Fruit fly (Drosophila melanogaster) whole organism, embryonic: ENCODE results near the gene CG14020.

Experiments used
- Antp ChIP-seq: fragments of 200-800 bp; sonication (Bioruptor generic); optimal IDR thresholded peaks from 3 replicates; lab custom pipeline; 2016; ENCODE audit warnings: missing biosample characterization, missing genetic modification characterization
- Asciz ChIP-seq: fragments of 200-800 bp; sonication (Bioruptor generic); optimal IDR thresholded peaks from 2 replicates; lab custom pipeline; 2017; ENCODE audit warnings: missing biosample characterization, mild to moderate bottlenecking, missing genetic modification characterization, missing genetic modification reagents
- CG10462 ChIP-seq: fragments of 200-800 bp; sonication (Bioruptor generic); optimal IDR thresholded peaks from 2 replicates; lab custom pipeline; 2016; ENCODE audit warnings: missing biosample characterization, missing genetic modification characterization
- CG11695 ChIP-seq: fragments of 200-800 bp; sonication (Bioruptor generic); IDR thresholded peaks from 3 replicates; pipeline ENCODE4 v1.3.6; 2022; ENCODE audit warnings: missing biosample characterization, missing genetic modification characterization
- CG12219 ChIP-seq: fragments of 200-800 bp; sonication (Bioruptor generic); optimal IDR thresholded peaks from 3 replicates; lab custom pipeline; 2018; ENCODE audit warnings: missing biosample characterization, mild to moderate bottlenecking, missing genetic modification characterization
- CG14860 ChIP-seq: fragments of 200-800 bp; sonication (Bioruptor generic); IDR thresholded peaks from 3 replicates; pipeline ENCODE4 v1.3.6; 2022; ENCODE audit warnings: missing biosample characterization, missing genetic modification characterization; ENCODE audit not compliant: partially characterized antibody
- CG14965 ChIP-seq: fragments of 200-800 bp; sonication (Bioruptor generic); optimal IDR thresholded peaks from 2 replicates; lab custom pipeline; 2016; ENCODE audit warnings: missing biosample characterization, missing genetic modification characterization, borderline replicate concordance
- CG15601 ChIP-seq: fragments of 200-800 bp; sonication (Bioruptor generic); optimal IDR thresholded peaks from 3 replicates; lab custom pipeline; 2019; ENCODE audit warnings: missing biosample characterization, mild to moderate bottlenecking, missing genetic modification characterization, moderate library complexity
- CG1792 ChIP-seq: fragments of 200-800 bp; sonication (Bioruptor generic); optimal IDR thresholded peaks from 2 replicates; lab custom pipeline; 2016; ENCODE audit warnings: missing biosample characterization, missing genetic modification characterization
- CG18764 ChIP-seq: fragments of 200-800 bp; sonication (Bioruptor generic); optimal IDR thresholded peaks from 3 replicates; lab custom pipeline; 2016; ENCODE audit warnings: missing biosample characterization, missing genetic modification characterization
- CG2712 ChIP-seq: fragments of 200-800 bp; optimal IDR thresholded peaks from 3 replicates; lab custom pipeline; 2019; ENCODE audit warnings: missing biosample characterization, mild to moderate bottlenecking, missing genetic modification characterization, moderate library complexity
- CG33213 ChIP-seq: fragments of 200-800 bp; sonication (Bioruptor generic); optimal IDR thresholded peaks from 3 replicates; lab custom pipeline; 2016; ENCODE audit warnings: missing biosample characterization, missing genetic modification characterization
- CG3407 ChIP-seq: fragments of 200-800 bp; sonication (Bioruptor generic); optimal IDR thresholded peaks from 2 replicates; lab custom pipeline; 2018; ENCODE audit warnings: missing biosample characterization, mild to moderate bottlenecking, missing genetic modification characterization
- CG34422 ChIP-seq: fragments of 200-800 bp; sonication (Bioruptor generic); IDR thresholded peaks from 3 replicates; pipeline ENCODE4 v1.3.6; 2022; ENCODE audit warnings: missing biosample characterization, missing genetic modification characterization
- CG4404 ChIP-seq: fragments of 200-800 bp; sonication (Bioruptor generic); IDR thresholded peaks from 2 replicates; pipeline ENCODE4 v1.3.6; 2022; ENCODE audit warnings: missing biosample characterization, missing genetic modification characterization
- CG5245 ChIP-seq: fragments of 200-800 bp; sonication (Bioruptor generic); optimal IDR thresholded peaks from 3 replicates; lab custom pipeline; 2016; ENCODE audit warnings: missing biosample characterization, missing genetic modification characterization
- CG6654 ChIP-seq: fragments of 200-800 bp; sonication (Bioruptor generic); optimal IDR thresholded peaks from 2 replicates; lab custom pipeline; 2017; ENCODE audit warnings: missing biosample characterization, mild to moderate bottlenecking, missing genetic modification characterization
- CG6813 ChIP-seq: fragments of 200-800 bp; sonication (Bioruptor generic); optimal IDR thresholded peaks from 2 replicates; lab custom pipeline; 2017; ENCODE audit warnings: missing biosample characterization, missing genetic modification characterization, mild to moderate bottlenecking, moderate library complexity, missing genetic modification reagents
- CG9876 ChIP-seq: fragments of 200-800 bp; sonication (Bioruptor generic); optimal IDR thresholded peaks from 2 replicates; lab custom pipeline; 2016; ENCODE audit warnings: missing biosample characterization, missing genetic modification characterization
- Doc3 ChIP-seq: fragments of 200-800 bp; sonication (Bioruptor generic); IDR thresholded peaks from 3 replicates; pipeline ENCODE4 v1.3.6; 2022; ENCODE audit warnings: missing biosample characterization, missing genetic modification characterization; ENCODE audit not compliant: partially characterized antibody
- HHEX ChIP-seq: fragments of 200-800 bp; sonication (Bioruptor generic); optimal IDR thresholded peaks from 3 replicates; lab custom pipeline; 2017; ENCODE audit warnings: missing biosample characterization, mild to moderate bottlenecking, missing genetic modification characterization, missing genetic modification reagents
- Hr78 ChIP-seq, 2 experiments: fragments of 200-800 bp in 1 of 2; fragments of >200 bp in 1 of 2; sonication (Bioruptor generic) in 1 of 2; optimal IDR thresholded peaks; 2 replicates each; lab custom pipeline; 2017 to 2019; ENCODE audit warnings: missing biosample characterization in 2 of 2, missing genetic modification characterization in 2 of 2, mild to moderate bottlenecking in 1 of 2, moderate library complexity in 1 of 2
- PHDP ChIP-seq: fragments of 200-800 bp; sonication (Bioruptor generic); optimal IDR thresholded peaks from 3 replicates; lab custom pipeline; 2018; ENCODE audit warnings: missing biosample characterization, mild to moderate bottlenecking, missing genetic modification characterization, moderate library complexity
- Pdp1 ChIP-seq, 2 experiments: fragments of 200-800 bp; sonication (Bioruptor generic); optimal IDR thresholded peaks; 3 replicates each; lab custom pipeline; 2016; ENCODE audit warnings: missing biosample characterization in 2 of 2, missing genetic modification characterization in 2 of 2, mild to moderate bottlenecking in 1 of 2, moderate library complexity in 1 of 2
- Stat92E ChIP-seq, 3 experiments: fragments of >200 bp in 2 of 3; fragments of 200-800 bp in 1 of 3; sonication (Bioruptor generic) in 1 of 3; optimal IDR thresholded peaks; 2 replicates each; lab custom pipeline; 2017 to 2019; ENCODE audit warnings: missing biosample characterization in 3 of 3, missing genetic modification characterization in 3 of 3, mild to moderate bottlenecking in 1 of 3, moderate library complexity in 1 of 3
- Taf1 ChIP-seq: fragments of 200-800 bp; sonication (Bioruptor generic); IDR thresholded peaks from 2 replicates; pipeline ENCODE4 v1.3.6; 2022; ENCODE audit warnings: missing biosample characterization, missing genetic modification characterization
- bab2 ChIP-seq: fragments of 200-800 bp; sonication (Bioruptor generic); optimal IDR thresholded peaks from 2 replicates; lab custom pipeline; 2016; ENCODE audit warnings: missing biosample characterization, missing genetic modification characterization
- bcd ChIP-seq: fragments of 200-800 bp; sonication (Bioruptor generic); optimal IDR thresholded peaks from 2 replicates; lab custom pipeline; 2017; ENCODE audit warnings: missing biosample characterization, mild to moderate bottlenecking, missing genetic modification characterization
- caup ChIP-seq: fragments of 200-800 bp; sonication (Bioruptor generic); optimal IDR thresholded peaks from 3 replicates; lab custom pipeline; 2017; ENCODE audit warnings: missing biosample characterization, mild to moderate bottlenecking, missing genetic modification characterization, moderate library complexity; ENCODE audit not compliant: severe bottlenecking
- chn ChIP-seq: fragments of 200-800 bp; sonication (Bioruptor generic); optimal IDR thresholded peaks from 2 replicates; lab custom pipeline; 2016; ENCODE audit warnings: missing biosample characterization, missing genetic modification characterization
- esg ChIP-seq: fragments of 200-800 bp; sonication (Bioruptor generic); conservative IDR thresholded peaks from 2 replicates; pipeline ENCODE4 v1.3.6; 2022; ENCODE audit warnings: missing biosample characterization, missing genetic modification characterization
- fu2 ChIP-seq: fragments of 200-800 bp; sonication (Bioruptor generic); optimal IDR thresholded peaks from 2 replicates; lab custom pipeline; 2016; ENCODE audit warnings: missing biosample characterization, missing genetic modification characterization
- gem ChIP-seq: fragments of 200-800 bp; sonication (Bioruptor generic); optimal IDR thresholded peaks from 2 replicates; lab custom pipeline; 2019; ENCODE audit warnings: missing biosample characterization, mild to moderate bottlenecking, missing genetic modification characterization, moderate library complexity
- gfzf ChIP-seq: fragments of 200-800 bp; sonication (Bioruptor generic); optimal IDR thresholded peaks from 2 replicates; lab custom pipeline; 2016; ENCODE audit warnings: missing biosample characterization, mild to moderate bottlenecking, missing genetic modification characterization, moderate library complexity
- gsb-n ChIP-seq: fragments of 200-800 bp; sonication (Bioruptor generic); optimal IDR thresholded peaks from 3 replicates; lab custom pipeline; 2018; ENCODE audit warnings: missing biosample characterization, mild to moderate bottlenecking, missing genetic modification characterization
- kay ChIP-seq: fragments of 200-800 bp; sonication (Bioruptor generic); optimal IDR thresholded peaks from 2 replicates; lab custom pipeline; 2016; ENCODE audit warnings: missing biosample characterization, missing genetic modification characterization
- luna ChIP-seq: fragments of 200-800 bp; sonication (Bioruptor generic); optimal IDR thresholded peaks from 2 replicates; lab custom pipeline; 2016; ENCODE audit warnings: missing biosample characterization, missing genetic modification characterization
- nerfin-1 ChIP-seq: fragments of 200-800 bp; sonication (Bioruptor generic); optimal IDR thresholded peaks from 3 replicates; lab custom pipeline; 2019; ENCODE audit warnings: missing biosample characterization, mild to moderate bottlenecking, missing genetic modification characterization, moderate library complexity
- nom ChIP-seq: fragments of 200-800 bp; sonication (Bioruptor generic); optimal IDR thresholded peaks from 2 replicates; lab custom pipeline; 2017; ENCODE audit warnings: missing biosample characterization, missing genetic modification characterization, mild to moderate bottlenecking, moderate library complexity, missing genetic modification reagents
- org-1 ChIP-seq: fragments of 200-800 bp; sonication (Bioruptor generic); optimal IDR thresholded peaks from 2 replicates; lab custom pipeline; 2017; ENCODE audit warnings: missing biosample characterization, missing genetic modification characterization
- repo ChIP-seq: fragments of 200-800 bp; sonication (Bioruptor generic); optimal IDR thresholded peaks from 2 replicates; lab custom pipeline; 2016; ENCODE audit warnings: missing biosample characterization, missing genetic modification characterization
- ro ChIP-seq: fragments of 200-800 bp; sonication (Bioruptor generic); IDR thresholded peaks from 2 replicates; pipeline ENCODE4 v1.3.6; 2022; ENCODE audit warnings: missing biosample characterization, missing genetic modification characterization
- run ChIP-seq: fragments of 200-800 bp; sonication (Bioruptor generic); optimal IDR thresholded peaks from 3 replicates; lab custom pipeline; 2018; ENCODE audit warnings: missing biosample characterization, mild to moderate bottlenecking, missing genetic modification characterization
- scrt ChIP-seq: fragments of 200-800 bp; sonication (Bioruptor generic); optimal IDR thresholded peaks from 2 replicates; lab custom pipeline; 2018; ENCODE audit warnings: missing biosample characterization, mild to moderate bottlenecking, missing genetic modification characterization, moderate library complexity
- sens-2 ChIP-seq: fragments of 200-800 bp; sonication (Bioruptor generic); IDR thresholded peaks from 2 replicates; pipeline ENCODE4 v1.3.6; 2022; ENCODE audit warnings: missing biosample characterization, missing genetic modification characterization
- slbo ChIP-seq: fragments of 200-800 bp; sonication (Bioruptor generic); IDR thresholded peaks from 2 replicates; pipeline ENCODE4 v1.3.6; 2022; ENCODE audit warnings: missing biosample characterization, missing genetic modification characterization
- sqz ChIP-seq: fragments of 200-800 bp; sonication (Bioruptor generic); optimal IDR thresholded peaks from 3 replicates; lab custom pipeline; 2018; ENCODE audit warnings: missing biosample characterization, mild to moderate bottlenecking, missing genetic modification characterization
- zen ChIP-seq: fragments of 200-800 bp; sonication (Bioruptor generic); optimal IDR thresholded peaks from 3 replicates; lab custom pipeline; 2018; ENCODE audit warnings: missing biosample characterization, mild to moderate bottlenecking, missing genetic modification characterization, moderate library complexity

The CG14020 gene

DNA sequence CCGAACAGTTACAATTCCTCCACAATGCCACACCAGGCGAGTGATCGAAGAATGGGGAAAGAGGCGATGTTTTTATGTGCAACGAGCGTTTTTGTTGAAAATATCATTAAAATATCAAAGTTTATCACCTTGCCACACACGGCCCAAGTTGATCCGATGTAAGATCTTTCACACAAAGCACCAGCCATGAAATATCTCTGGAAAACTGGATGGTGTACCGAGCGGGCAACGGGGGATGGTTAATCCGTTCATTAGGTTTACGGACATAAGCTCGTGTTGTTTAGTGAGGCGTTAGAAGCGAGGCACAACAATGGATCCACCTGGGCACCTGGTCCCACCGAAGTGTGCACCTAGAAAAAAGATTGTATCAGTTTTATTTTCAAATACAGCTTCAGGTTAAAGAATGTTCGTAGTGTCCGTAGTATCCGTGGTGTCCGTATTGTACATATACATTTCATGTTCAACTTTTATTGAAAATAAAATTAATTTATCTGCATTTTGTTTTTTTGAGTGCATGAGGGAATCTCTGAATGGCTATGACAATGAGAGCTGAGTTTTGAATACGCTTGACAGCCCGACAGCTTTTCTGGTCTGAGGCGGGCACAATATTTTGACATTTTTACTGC is 21.0 kb upstream of the CG14020 start (continued):
- no peak for TF ChIP-seq CG9876
- TF ChIP-seq org-1 (GFP tag; lab: Kevin White, UChicago) = no peak
- TF ChIP-seq bcd (GFP tag; lab: Kevin White, UChicago) = peak; percentile 35
- TF ChIP-seq luna = no peak
- TF ChIP-seq CG33213 = peak; percentile 26
- peak; percentile 57 for TF ChIP-seq esg (GFP tag; lab: Robert Waterston, UW)
- peak; percentile 52 for TF ChIP-seq Antp (GFP tag; lab: Kevin White, UChicago)
- TF ChIP-seq PHDP (tag; lab: Kevin White, UChicago) = peak; percentile 64
- TF ChIP-seq caup = peak; percentile 26
- TF ChIP-seq CG5245 (GFP tag; lab: Kevin White, UChicago) = peak; percentile 52
- TF ChIP-seq sqz (GFP tag; lab: Kevin White, UChicago) = peak; percentile 19
- TF ChIP-seq Asciz (GFP tag; lab: Kevin White, UChicago) = peak; percentile 36
- peak; percentile 2 for TF ChIP-seq fu2 (GFP tag; lab: Kevin White, UChicago)
- TF ChIP-seq CG4404 (GFP tag; lab: Robert Waterston, UW) = peak; percentile 53; the same call in 1 of the 2 replicates
- no peak for TF ChIP-seq CG6654 (GFP tag; lab: Kevin White, UChicago)
- TF ChIP-seq zen = peak; percentile 31
- peak; percentile 62 for TF ChIP-seq gsb-n
- peak; percentile 4 for TF ChIP-seq CG18764 (GFP tag; lab: Kevin White, UChicago)
- no peak for TF ChIP-seq CG3407 (GFP tag; lab: Kevin White, UChicago)
- 0 out of 3 replicates have a peak, but pooled peaks have one; percentile 51 for TF ChIP-seq CG11695 (GFP tag; lab: Robert Waterston, UW)
- peak; percentile 80 for TF ChIP-seq gem (tag; lab: Kevin White, UChicago)
- TF ChIP-seq sens-2 = no peak
- peak; percentile 3 for TF ChIP-seq repo
- no peak for TF ChIP-seq kay (GFP tag; lab: Kevin White, UChicago)
- peak; percentile 72 for TF ChIP-seq CG15601 (tag; lab: Kevin White, UChicago)
- no peak for TF ChIP-seq gfzf (GFP tag; lab: Kevin White, UChicago)
- TF ChIP-seq slbo = peak; percentile 56; the same call in 1 of the 2 replicates
- peak; percentile 9 for TF ChIP-seq CG10462 (GFP tag; lab: Kevin White, UChicago)
- TF ChIP-seq ro (GFP tag; lab: Robert Waterston, UW) = 0 out of 2 replicates have a peak, but pooled peaks have one; percentile 26
- peak; percentile 49 for TF ChIP-seq bab2 (GFP tag; lab: Kevin White, UChicago)
- peak; percentile 17 for TF ChIP-seq scrt (GFP tag; lab: Kevin White, UChicago)
- peak; percentile 43 for TF ChIP-seq HHEX (GFP tag; lab: Kevin White, UChicago)
- TF ChIP-seq chn (GFP tag; lab: Kevin White, UChicago) = peak; percentile 40
- 0 out of 3 replicates have a peak, but pooled peaks have one; percentile 48 for TF ChIP-seq CG34422
- no peak for TF ChIP-seq nom (GFP tag; lab: Kevin White, UChicago)
- no peak for TF ChIP-seq Doc3 (GFP tag; lab: Robert Waterston, UW)
- no peak for TF ChIP-seq Stat92E (GFP tag; optimal IDR thresholded peaks at IDR 0.05; lab: Kevin White, UChicago)
- TF ChIP-seq CG2712 (tag; lab: Kevin White, UChicago) = peak; percentile 81
- TF ChIP-seq nerfin-1 (tag; lab: Kevin White, UChicago) = peak; percentile 50
- peak; percentile 34 for TF ChIP-seq CG6813 (GFP tag; lab: Kevin White, UChicago)
- TF ChIP-seq Pdp1 (GFP tag; optimal IDR thresholded peaks at IDR 0.05; lab: Kevin White, UChicago) = peak in 1 of 2 experiments; percentile 32
- no peak for TF ChIP-seq run (tag; lab: Kevin White, UChicago)
- TF ChIP-seq CG14860 (GFP tag; lab: Robert Waterston, UW) = no peak
- TF ChIP-seq CG14965 = no peak
- 0 out of 2 replicates have a peak, but pooled peaks have one; percentile 11 for TF ChIP-seq Taf1 (GFP tag; lab: Robert Waterston, UW)
- TF ChIP-seq Hr78 (GFP tag; optimal IDR thresholded peaks at IDR 0.05; lab: Kevin White, UChicago) = no peak
- no peak for TF ChIP-seq CG1792 (GFP tag; lab: Kevin White, UChicago)
- peak; percentile 36 for TF ChIP-seq CG12219 (GFP tag; lab: Kevin White, UChicago)
